Worm (Caenorhabditis elegans) whole organism, late embryonic: ENCODE measurements around the gene fbxa-36.

ENCODE experiments used
- F13H6.1 ChIP-seq: sonication (generic microtip); optimal IDR thresholded peaks from 2 replicates; lab custom pipeline; 2016; ENCODE audit warnings: missing genetic modification characterization, missing compliant biosample characterization
- ceh-18 ChIP-seq: sonication (generic microtip); optimal IDR thresholded peaks from 2 replicates; lab custom pipeline; 2016; ENCODE audit warnings: missing genetic modification characterization, missing compliant biosample characterization
- dve-1 ChIP-seq: sonication (generic microtip); optimal IDR thresholded peaks from 2 replicates; lab custom pipeline; 2017; ENCODE audit warnings: antibody characterized with exemption, mild to moderate bottlenecking, missing genetic modification characterization, missing compliant biosample characterization
- fkh-10 ChIP-seq: fragments of 150-350 bp; optimal IDR thresholded peaks from 2 replicates; lab custom pipeline; 2014; ENCODE audit warnings: missing biosample characterization, missing genetic modification reagents, missing genetic modification characterization
- nhr-11 ChIP-seq: fragments of 150-350 bp; optimal IDR thresholded peaks from 2 replicates; lab custom pipeline; 2014; ENCODE audit warnings: missing biosample characterization, missing genetic modification characterization
- nhr-232 ChIP-seq: sonication (generic microtip); optimal IDR thresholded peaks from 2 replicates; lab custom pipeline; 2016; ENCODE audit warnings: missing genetic modification characterization, missing compliant biosample characterization
- odd-2 ChIP-seq: sonication (generic microtip); optimal IDR thresholded peaks from 2 replicates; lab custom pipeline; 2017; ENCODE audit warnings: antibody characterized with exemption, mild to moderate bottlenecking, missing genetic modification characterization, missing compliant biosample characterization
- pha-4 ChIP-seq: fragments of 150-350 bp; optimal IDR thresholded peaks from 2 replicates; lab custom pipeline; 2018; ENCODE audit warnings: missing biosample characterization, missing genetic modification reagents, missing genetic modification characterization
- rnt-1 ChIP-seq: sonication (generic microtip); optimal IDR thresholded peaks from 2 replicates; lab custom pipeline; 2016; ENCODE audit warnings: missing genetic modification characterization, missing compliant biosample characterization
- sox-2 ChIP-seq: fragments of 200-800 bp; sonication (Bioruptor generic); IDR thresholded peaks from 2 replicates; pipeline ENCODE4 v1.3.6; 2022; ENCODE audit warnings: missing genetic modification reagents, missing genetic modification characterization, missing compliant biosample characterization
- syd-9 ChIP-seq: sonication (generic microtip); optimal IDR thresholded peaks from 2 replicates; lab custom pipeline; 2016; ENCODE audit warnings: mild to moderate bottlenecking, missing genetic modification characterization, moderate library complexity, missing compliant biosample characterization
- tbx-7 ChIP-seq: sonication (generic microtip); optimal IDR thresholded peaks from 2 replicates; lab custom pipeline; 2016; ENCODE audit warnings: missing genotype, missing genetic modification characterization, missing compliant biosample characterization
- unc-55 ChIP-seq: sonication (generic microtip); optimal IDR thresholded peaks from 2 replicates; lab custom pipeline; 2017; ENCODE audit warnings: missing biosample characterization, missing genetic modification reagents, missing genetic modification characterization
- unc-86 ChIP-seq: sonication (generic microtip); optimal IDR thresholded peaks from 2 replicates; lab custom pipeline; 2016; ENCODE audit warnings: missing genetic modification characterization, missing compliant biosample characterization

DNA sequence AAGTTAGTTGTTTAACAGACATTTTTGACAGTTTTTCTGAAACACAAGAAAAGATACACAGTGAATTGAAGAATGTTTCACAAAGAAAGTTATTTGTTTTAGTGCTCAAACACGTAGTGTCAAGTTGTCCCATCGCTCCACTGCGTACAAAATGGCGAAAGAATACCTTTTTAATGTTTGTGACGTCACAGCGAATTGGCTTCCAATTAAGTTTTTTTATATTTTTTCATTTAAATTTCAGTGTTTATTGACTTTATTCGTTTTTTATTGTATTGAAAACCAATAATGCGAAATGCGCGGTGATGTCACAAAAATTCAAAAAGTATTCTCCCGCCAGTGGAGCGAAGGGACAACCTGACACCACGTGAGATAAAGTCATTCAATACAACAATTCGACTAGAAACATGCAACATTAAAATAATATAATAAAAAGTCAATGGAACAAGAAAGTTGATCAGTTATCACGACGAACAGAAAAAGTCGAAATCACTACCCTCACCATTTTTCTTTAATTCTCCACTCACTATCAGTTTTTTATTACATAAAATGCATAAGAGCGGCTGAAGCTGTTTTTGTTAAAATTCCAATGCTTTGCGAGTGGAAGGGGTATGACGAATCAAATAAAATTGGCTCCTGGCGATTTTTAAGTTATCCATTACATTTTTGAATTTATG, 19.2 kb downstream of the fbxa-36 start, which contains the start of gene fbxa-29:
- TF ChIP-seq F13H6.1 (tag; lab: Kevin White, UChicago) (no peak), odd-2 (tag; lab: Kevin White, UChicago) (no peak), unc-55 (GFP tag; lab: Kevin White, UChicago) (no peak), tbx-7 (tag; lab: Kevin White, UChicago) (no peak), sox-2 (GFP tag; lab: Robert Waterston, UW) (no peak), nhr-11 (tag; lab: Kevin White, UChicago) (no peak), pha-4 (tag; lab: Kevin White, UChicago) (no peak), nhr-232 (no peak), fkh-10 (no peak), dve-1 (no peak), unc-86 (tag; lab: Kevin White, UChicago) (no peak), rnt-1 (no peak), ceh-18 (tag; lab: Kevin White, UChicago) (no peak), syd-9 (tag; lab: Kevin White, UChicago) (no peak)
